Fruit fly (Drosophila melanogaster) whole organism, embryonic: ENCODE results near the gene trbl.

Source experiments
- BEAF-32 ChIP-seq: fragments of 200-800 bp; sonication (Bioruptor generic); optimal IDR thresholded peaks from 3 replicates; lab custom pipeline; 2017; ENCODE audit warnings: missing biosample characterization, missing genetic modification characterization, mild to moderate bottlenecking, moderate library complexity, missing genetic modification reagents
- BtbVII ChIP-seq: fragments of 200-800 bp; sonication (Bioruptor generic); optimal IDR thresholded peaks from 3 replicates; lab custom pipeline; 2017; ENCODE audit warnings: missing biosample characterization, mild to moderate bottlenecking, missing genetic modification characterization
- CG10366 ChIP-seq: fragments of 200-800 bp; sonication (Bioruptor generic); IDR thresholded peaks from 2 replicates; pipeline ENCODE4 v1.3.6; 2022; ENCODE audit warnings: missing biosample characterization, missing genetic modification characterization
- CG10431 ChIP-seq: fragments of 200-800 bp; sonication (Bioruptor generic); optimal IDR thresholded peaks from 3 replicates; lab custom pipeline; 2018; ENCODE audit warnings: missing biosample characterization, mild to moderate bottlenecking, missing genetic modification characterization
- CG10654 ChIP-seq: fragments of 200-800 bp; sonication (Bioruptor generic); optimal IDR thresholded peaks from 2 replicates; lab custom pipeline; 2016; ENCODE audit warnings: missing biosample characterization, missing genetic modification characterization
- CG11695 ChIP-seq: fragments of 200-800 bp; sonication (Bioruptor generic); IDR thresholded peaks from 3 replicates; pipeline ENCODE4 v1.3.6; 2022; ENCODE audit warnings: missing biosample characterization, missing genetic modification characterization
- CG12299 ChIP-seq: fragments of 200-800 bp; sonication (Bioruptor generic); optimal IDR thresholded peaks from 2 replicates; lab custom pipeline; 2018; ENCODE audit warnings: missing biosample characterization, mild to moderate bottlenecking, missing genetic modification characterization
- CG1233 ChIP-seq: fragments of 200-800 bp; sonication (Bioruptor generic); optimal IDR thresholded peaks from 4 replicates; lab custom pipeline; 2018; ENCODE audit warnings: missing biosample characterization, mild to moderate bottlenecking, missing genetic modification characterization
- CG14965 ChIP-seq: fragments of 200-800 bp; sonication (Bioruptor generic); optimal IDR thresholded peaks from 2 replicates; lab custom pipeline; 2016; ENCODE audit warnings: missing biosample characterization, missing genetic modification characterization, borderline replicate concordance
- CG17385 ChIP-seq: fragments of 200-800 bp; sonication (Bioruptor generic); optimal IDR thresholded peaks from 3 replicates; lab custom pipeline; 2018; ENCODE audit warnings: missing biosample characterization, mild to moderate bottlenecking, missing genetic modification characterization
- CG2875 ChIP-seq: fragments of 200-800 bp; sonication (Bioruptor generic); optimal IDR thresholded peaks from 2 replicates; lab custom pipeline; 2017; ENCODE audit warnings: missing biosample characterization, mild to moderate bottlenecking, missing genetic modification characterization, missing genetic modification reagents
- CG4424 ChIP-seq: fragments of 200-800 bp; sonication (Bioruptor generic); optimal IDR thresholded peaks from 3 replicates; lab custom pipeline; 2016; ENCODE audit warnings: missing biosample characterization, missing genetic modification characterization
- CG9609 ChIP-seq: fragments of 200-800 bp; sonication (Bioruptor generic); optimal IDR thresholded peaks from 3 replicates; lab custom pipeline; 2016; ENCODE audit warnings: missing biosample characterization, missing genetic modification characterization
- CoRest ChIP-seq: fragments of 200-800 bp; sonication (Bioruptor generic); optimal IDR thresholded peaks from 3 replicates; lab custom pipeline; 2018; ENCODE audit warnings: missing biosample characterization, mild to moderate bottlenecking, missing genetic modification characterization, moderate library complexity
- D ChIP-seq, 2 experiments: fragments of 200-800 bp in 1 of 2; fragments of >200 bp in 1 of 2; sonication (Bioruptor generic) in 1 of 2; optimal IDR thresholded peaks; 2 replicates in 1 of 2; 3 replicates in 1 of 2; lab custom pipeline; 2017; ENCODE audit warnings: mild to moderate bottlenecking in 1 of 2, missing biosample characterization in 1 of 2, missing genetic modification characterization in 1 of 2, missing genetic modification reagents in 1 of 2
- Dek ChIP-seq: fragments of 200-800 bp; sonication (Bioruptor generic); optimal IDR thresholded peaks from 3 replicates; lab custom pipeline; 2019; ENCODE audit warnings: missing biosample characterization, mild to moderate bottlenecking, missing genetic modification characterization, moderate library complexity
- ERR ChIP-seq: fragments of 200-800 bp; sonication (Bioruptor generic); optimal IDR thresholded peaks from 2 replicates; lab custom pipeline; 2016; ENCODE audit warnings: missing biosample characterization, missing genetic modification characterization
- HHEX ChIP-seq: fragments of 200-800 bp; sonication (Bioruptor generic); optimal IDR thresholded peaks from 3 replicates; lab custom pipeline; 2017; ENCODE audit warnings: missing biosample characterization, mild to moderate bottlenecking, missing genetic modification characterization, missing genetic modification reagents
- Hey ChIP-seq: fragments of 200-800 bp; sonication (Bioruptor generic); optimal IDR thresholded peaks from 3 replicates; lab custom pipeline; 2018; ENCODE audit warnings: missing biosample characterization, mild to moderate bottlenecking, missing genetic modification characterization
- Hsf ChIP-seq: fragments of 200-800 bp; sonication (Bioruptor generic); optimal IDR thresholded peaks from 3 replicates; lab custom pipeline; 2016; ENCODE audit warnings: missing biosample characterization, missing genetic modification characterization
- MESR4 ChIP-seq: fragments of 200-800 bp; sonication (Bioruptor generic); optimal IDR thresholded peaks from 2 replicates; lab custom pipeline; 2018; ENCODE audit warnings: missing biosample characterization, mild to moderate bottlenecking, missing genetic modification characterization, moderate library complexity
- NFAT ChIP-seq: fragments of 200-800 bp; sonication (Bioruptor generic); IDR thresholded peaks from 2 replicates; pipeline ENCODE4 v1.3.6; 2022; ENCODE audit warnings: missing biosample characterization, missing genetic modification characterization
- Neu2 ChIP-seq: fragments of 200-800 bp; sonication (Bioruptor generic); optimal IDR thresholded peaks from 3 replicates; lab custom pipeline; 2016; ENCODE audit warnings: missing biosample characterization, missing genetic modification characterization, borderline replicate concordance
- Trl ChIP-seq, 3 experiments: fragments of >200 bp in 2 of 3; fragments of 200-800 bp in 1 of 3; sonication (Bioruptor generic) in 1 of 3; optimal IDR thresholded peaks; 2 replicates in 1 of 3; 3 replicates in 2 of 3; lab custom pipeline; 2016 to 2017; ENCODE audit warnings: missing biosample characterization in 1 of 3, missing genetic modification characterization in 1 of 3
- amos ChIP-seq: fragments of 200-800 bp; sonication (Bioruptor generic); IDR thresholded peaks from 2 replicates; pipeline ENCODE4 v1.3.6; 2022; ENCODE audit warnings: missing biosample characterization, missing genetic modification characterization; ENCODE audit not compliant: partially characterized antibody
- ash1 ChIP-seq: fragments of 200-800 bp; sonication (Bioruptor generic); optimal IDR thresholded peaks from 2 replicates; lab custom pipeline; 2018; ENCODE audit warnings: missing biosample characterization, mild to moderate bottlenecking, missing genetic modification characterization
- bbx ChIP-seq: fragments of 200-800 bp; sonication (Bioruptor generic); IDR thresholded peaks from 2 replicates; pipeline ENCODE4 v1.3.6; 2022; ENCODE audit warnings: missing biosample characterization, missing genetic modification characterization; ENCODE audit not compliant: partially characterized antibody
- cas ChIP-seq: fragments of 200-800 bp; sonication (Bioruptor generic); IDR thresholded peaks from 2 replicates; pipeline ENCODE4 v1.3.6; 2022; ENCODE audit warnings: missing biosample characterization, missing genetic modification characterization
- croc ChIP-seq: fragments of 200-800 bp; sonication (Bioruptor generic); conservative IDR thresholded peaks from 3 replicates; pipeline ENCODE4 v1.3.6; 2022; ENCODE audit warnings: missing biosample characterization, missing genetic modification characterization
- disco-r ChIP-seq: fragments of 200-800 bp; sonication (Bioruptor generic); optimal IDR thresholded peaks from 2 replicates; lab custom pipeline; 2016; ENCODE audit warnings: missing biosample characterization, missing genetic modification characterization
- dmrt11E ChIP-seq: fragments of 200-800 bp; sonication (Bioruptor generic); optimal IDR thresholded peaks from 3 replicates; lab custom pipeline; 2018; ENCODE audit warnings: missing biosample characterization, mild to moderate bottlenecking, missing genetic modification characterization, moderate library complexity
- ems ChIP-seq: fragments of 200-800 bp; sonication (Bioruptor generic); optimal IDR thresholded peaks from 3 replicates; lab custom pipeline; 2016; ENCODE audit warnings: missing biosample characterization, missing genetic modification characterization
- ftz-f1 ChIP-seq: fragments of 200-800 bp; sonication (Bioruptor generic); optimal IDR thresholded peaks from 2 replicates; lab custom pipeline; 2016; ENCODE audit warnings: missing biosample characterization, missing genetic modification characterization
- klu ChIP-seq: fragments of 200-800 bp; sonication (Bioruptor generic); IDR thresholded peaks from 2 replicates; pipeline ENCODE4 v1.3.6; 2022; ENCODE audit warnings: missing biosample characterization, missing genetic modification characterization
- lov ChIP-seq, 2 experiments: fragments of 200-800 bp in 1 of 2; fragments of >200 bp in 1 of 2; sonication (Bioruptor generic) in 1 of 2; IDR thresholded peaks in 1 of 2; optimal IDR thresholded peaks in 1 of 2; 2 replicates in 1 of 2; 3 replicates in 1 of 2; pipeline versions ENCODE4 v1.3.6 to Lab custom; 2017 to 2022; ENCODE audit warnings: missing biosample characterization in 1 of 2, missing genetic modification characterization in 1 of 2
- nmo ChIP-seq: fragments of 200-800 bp; sonication (Bioruptor generic); optimal IDR thresholded peaks from 2 replicates; lab custom pipeline; 2018; ENCODE audit warnings: missing biosample characterization, mild to moderate bottlenecking, missing genetic modification characterization, moderate library complexity
- otp ChIP-seq: fragments of 200-800 bp; sonication (Bioruptor generic); IDR thresholded peaks from 3 replicates; pipeline ENCODE4, ENCODE4 v1.3.6; 2022; ENCODE audit warnings: missing biosample characterization, missing genetic modification characterization
- pb ChIP-seq: fragments of 200-800 bp; sonication (Bioruptor generic); optimal IDR thresholded peaks from 3 replicates; lab custom pipeline; 2016; ENCODE audit warnings: missing biosample characterization, missing genetic modification characterization
- salm ChIP-seq: fragments of 200-800 bp; sonication (Bioruptor generic); optimal IDR thresholded peaks from 2 replicates; lab custom pipeline; 2018; ENCODE audit warnings: missing biosample characterization, mild to moderate bottlenecking, missing genetic modification characterization
- sima ChIP-seq: fragments of 200-800 bp; sonication (Bioruptor generic); optimal IDR thresholded peaks from 2 replicates; lab custom pipeline; 2016; ENCODE audit warnings: missing biosample characterization, missing genetic modification characterization
- sna ChIP-seq: fragments of 200-800 bp; sonication (Bioruptor generic); IDR thresholded peaks from 2 replicates; pipeline ENCODE4 v1.3.6; 2022; ENCODE audit warnings: missing biosample characterization, missing genetic modification characterization; ENCODE audit not compliant: partially characterized antibody
- so ChIP-seq: fragments of 200-800 bp; sonication (Bioruptor generic); IDR thresholded peaks from 3 replicates; pipeline ENCODE4 v1.3.6; 2022; ENCODE audit warnings: missing biosample characterization, missing genetic modification characterization
- sqz ChIP-seq: fragments of 200-800 bp; sonication (Bioruptor generic); optimal IDR thresholded peaks from 3 replicates; lab custom pipeline; 2018; ENCODE audit warnings: missing biosample characterization, mild to moderate bottlenecking, missing genetic modification characterization
- ssp ChIP-seq: fragments of 200-800 bp; sonication (Bioruptor generic); IDR thresholded peaks from 2 replicates; pipeline ENCODE4 v1.3.6; 2022; ENCODE audit warnings: missing biosample characterization, missing genetic modification characterization
- sug ChIP-seq: fragments of 200-800 bp; optimal IDR thresholded peaks from 2 replicates; lab custom pipeline; 2019; ENCODE audit warnings: missing biosample characterization, mild to moderate bottlenecking, missing genetic modification characterization, moderate library complexity
- twi ChIP-seq: fragments of 200-800 bp; optimal IDR thresholded peaks from 2 replicates; lab custom pipeline; 2019; ENCODE audit warnings: missing biosample characterization, mild to moderate bottlenecking, missing genetic modification characterization, moderate library complexity
- wdn ChIP-seq: fragments of 200-800 bp; sonication (Bioruptor generic); IDR thresholded peaks from 2 replicates; pipeline ENCODE4 v1.3.6; 2022; ENCODE audit warnings: missing biosample characterization, missing genetic modification characterization

trbl gene

dm6 chr3L:20375878-20376563 is 25.4 kb downstream of the trbl start, which contains the start of the genes Ide and RhoBTB (continued):
- TF ChIP-seq ssp (peak; percentile 67; the same call in 1 of the 2 replicates), wdn (peak; percentile 48; the same call in 1 of the 2 replicates), so (GFP tag; lab: Robert Waterston, UW) (no peak), Hey (no peak), otp (no peak), croc (GFP tag; lab: Robert Waterston, UW) (peak; percentile 48), Dek (tag; lab: Kevin White, UChicago) (peak; percentile 73), Neu2 (GFP tag; lab: Kevin White, UChicago) (no peak), sna (GFP tag; lab: Robert Waterston, UW) (no peak), MESR4 (GFP tag; lab: Kevin White, UChicago) (peak; percentile 10), ERR (GFP tag; lab: Kevin White, UChicago) (peak; percentile 64), CG11695 (GFP tag; lab: Robert Waterston, UW) (no peak), Trl (optimal IDR thresholded peaks at IDR 0.05; lab: Kevin White, UChicago) (peak in 1 of 2 experiments; percentile 23), Trl (GFP tag; optimal IDR thresholded peaks at IDR 0.05; lab: Kevin White, UChicago) (peak; percentile 86), NFAT (GFP tag; lab: Robert Waterston, UW) (peak; percentile 63), CG2875 (GFP tag; lab: Kevin White, UChicago) (no peak), twi (tag; lab: Kevin White, UChicago) (peak; percentile 81), ash1 (GFP tag; lab: Kevin White, UChicago) (no peak), CoRest (tag; lab: Kevin White, UChicago) (peak; percentile 96), pb (GFP tag; lab: Kevin White, UChicago) (peak; percentile 61), sqz (GFP tag; lab: Kevin White, UChicago) (no peak), CG17385 (GFP tag; lab: Kevin White, UChicago) (peak; percentile 68), klu (peak; percentile 73), sima (GFP tag; lab: Kevin White, UChicago) (no peak), D (optimal IDR thresholded peaks at IDR 0.05; lab: Kevin White, UChicago) (peak; percentile 53), D (GFP tag; optimal IDR thresholded peaks at IDR 0.05; lab: Kevin White, UChicago) (peak; percentile 50), BtbVII (GFP tag; lab: Kevin White, UChicago) (peak; percentile 19), ftz-f1 (GFP tag; lab: Kevin White, UChicago) (peak; percentile 28), CG1233 (GFP tag; lab: Kevin White, UChicago) (peak; percentile 75), Hsf (GFP tag; lab: Kevin White, UChicago) (peak; percentile 84), cas (0 out of 2 replicates have a peak, but pooled peaks have one; percentile 8), CG12299 (tag; lab: Kevin White, UChicago) (peak; percentile 27), salm (tag; lab: Kevin White, UChicago) (no peak), CG10366 (GFP tag; lab: Robert Waterston, UW) (0 out of 2 replicates have a peak, but pooled peaks have one; percentile 62), amos (0 out of 2 replicates have a peak, but pooled peaks have one; percentile 10), ems (GFP tag; lab: Kevin White, UChicago) (peak; percentile 77), disco-r (GFP tag; lab: Kevin White, UChicago) (peak; percentile 51), BEAF-32 (peak; percentile 58), nmo (GFP tag; lab: Kevin White, UChicago) (peak; percentile 90), HHEX (peak; percentile 48), CG14965 (peak; percentile 22), CG10654 (GFP tag; lab: Kevin White, UChicago) (peak; percentile 81), sug (tag; lab: Kevin White, UChicago) (peak; percentile 91), CG10431 (GFP tag; lab: Kevin White, UChicago) (peak; percentile 36), lov (optimal IDR thresholded peaks at IDR 0.05; lab: Kevin White, UChicago) (no peak), lov (GFP tag; IDR thresholded peaks at IDR 0.05; lab: Robert Waterston, UW) (peak; percentile 60; the same call in 1 of the 3 replicates), dmrt11E (tag; lab: Kevin White, UChicago) (peak; percentile 66), bbx (GFP tag; lab: Robert Waterston, UW) (no peak), CG9609 (GFP tag; lab: Kevin White, UChicago) (peak; percentile 80), CG4424 (GFP tag; lab: Kevin White, UChicago) (peak; percentile 66)
